Fruit fly (Drosophila melanogaster) whole organism, embryonic: ENCODE results near the gene E23.
A peak's percentile ranks its signal among the peaks of the same experiment; 100 is the strongest.

Experiments
- Abd-B ChIP-seq: fragments of 200-800 bp; sonication (Bioruptor generic); optimal IDR thresholded peaks from 2 replicates; lab custom pipeline; 2018; ENCODE audit warnings: missing biosample characterization, mild to moderate bottlenecking, missing genetic modification characterization, moderate library complexity
- Ada2b ChIP-seq: fragments of 200-800 bp; sonication (Bioruptor generic); IDR thresholded peaks from 2 replicates; pipeline ENCODE4 v1.3.6; 2022; ENCODE audit warnings: missing biosample characterization, missing genetic modification characterization
- Asciz ChIP-seq: fragments of 200-800 bp; sonication (Bioruptor generic); optimal IDR thresholded peaks from 2 replicates; lab custom pipeline; 2017; ENCODE audit warnings: missing biosample characterization, mild to moderate bottlenecking, missing genetic modification characterization, missing genetic modification reagents
- BEAF-32 ChIP-seq: fragments of 200-800 bp; sonication (Bioruptor generic); optimal IDR thresholded peaks from 3 replicates; lab custom pipeline; 2017; ENCODE audit warnings: missing biosample characterization, missing genetic modification characterization, mild to moderate bottlenecking, moderate library complexity, missing genetic modification reagents
- CG10565 ChIP-seq: fragments of 200-800 bp; sonication (Bioruptor generic); optimal IDR thresholded peaks from 3 replicates; lab custom pipeline; 2016; ENCODE audit warnings: missing biosample characterization, mild to moderate bottlenecking, missing genetic modification characterization
- CG11695 ChIP-seq: fragments of 200-800 bp; sonication (Bioruptor generic); IDR thresholded peaks from 3 replicates; pipeline ENCODE4 v1.3.6; 2022; ENCODE audit warnings: missing biosample characterization, missing genetic modification characterization
- CG11696 ChIP-seq: fragments of 200-800 bp; sonication (Bioruptor generic); IDR thresholded peaks from 2 replicates; pipeline ENCODE4 v1.3.6; 2022; ENCODE audit warnings: missing biosample characterization, missing genetic modification characterization
- CG12104 ChIP-seq: fragments of 200-800 bp; sonication (Bioruptor generic); optimal IDR thresholded peaks from 3 replicates; lab custom pipeline; 2016; ENCODE audit warnings: missing biosample characterization, missing genetic modification characterization
- CG13287 ChIP-seq: fragments of 200-800 bp; sonication (Bioruptor generic); IDR thresholded peaks from 2 replicates; pipeline ENCODE4 v1.3.6; 2022; ENCODE audit warnings: missing biosample characterization, missing genetic modification characterization; ENCODE audit not compliant: partially characterized antibody
- CG13424 ChIP-seq: fragments of 200-800 bp; sonication (Bioruptor generic); optimal IDR thresholded peaks from 2 replicates; lab custom pipeline; 2019; ENCODE audit warnings: missing biosample characterization, mild to moderate bottlenecking, missing genetic modification characterization, moderate library complexity
- CG15011 ChIP-seq: fragments of 200-800 bp; sonication (Bioruptor generic); optimal IDR thresholded peaks from 3 replicates; lab custom pipeline; 2018; ENCODE audit warnings: missing biosample characterization, mild to moderate bottlenecking, missing genetic modification characterization
- CG1603 ChIP-seq: fragments of 200-800 bp; sonication (Bioruptor generic); optimal IDR thresholded peaks from 2 replicates; lab custom pipeline; 2019; ENCODE audit warnings: missing biosample characterization, mild to moderate bottlenecking, missing genetic modification characterization, moderate library complexity
- CG30020 ChIP-seq: fragments of 200-800 bp; optimal IDR thresholded peaks from 2 replicates; lab custom pipeline; 2019; ENCODE audit warnings: missing biosample characterization, mild to moderate bottlenecking, missing genetic modification characterization, moderate library complexity
- CG31388 ChIP-seq: fragments of 200-800 bp; sonication (Bioruptor generic); optimal IDR thresholded peaks from 2 replicates; lab custom pipeline; 2016; ENCODE audit warnings: missing biosample characterization, missing genetic modification characterization
- CG34376 ChIP-seq: fragments of 200-800 bp; sonication (Bioruptor generic); optimal IDR thresholded peaks from 2 replicates; lab custom pipeline; 2018; ENCODE audit warnings: missing biosample characterization, mild to moderate bottlenecking, missing genetic modification characterization
- CG4282 ChIP-seq: fragments of 200-800 bp; sonication (Bioruptor generic); optimal IDR thresholded peaks from 2 replicates; lab custom pipeline; 2016; ENCODE audit warnings: missing biosample characterization, missing genetic modification characterization
- CG4328 ChIP-seq: fragments of 200-800 bp; sonication (Bioruptor generic); optimal IDR thresholded peaks from 3 replicates; lab custom pipeline; 2017; ENCODE audit warnings: missing biosample characterization, missing genetic modification reagents, missing genetic modification characterization
- CG4730 ChIP-seq: fragments of 200-800 bp; sonication (Bioruptor generic); IDR thresholded peaks from 2 replicates; pipeline ENCODE4 v1.3.6; 2022; ENCODE audit warnings: missing biosample characterization, missing genetic modification characterization
- CG7556 ChIP-seq: fragments of 200-800 bp; sonication (Bioruptor generic); optimal IDR thresholded peaks from 2 replicates; lab custom pipeline; 2017; ENCODE audit warnings: missing biosample characterization, mild to moderate bottlenecking, missing genetic modification characterization
- CG8388 ChIP-seq: fragments of 200-800 bp; sonication (Bioruptor generic); optimal IDR thresholded peaks from 2 replicates; lab custom pipeline; 2019; ENCODE audit warnings: missing biosample characterization, mild to moderate bottlenecking, missing genetic modification characterization, moderate library complexity
- CG9609 ChIP-seq: fragments of 200-800 bp; sonication (Bioruptor generic); optimal IDR thresholded peaks from 3 replicates; lab custom pipeline; 2016; ENCODE audit warnings: missing biosample characterization, missing genetic modification characterization
- CG9876 ChIP-seq: fragments of 200-800 bp; sonication (Bioruptor generic); optimal IDR thresholded peaks from 2 replicates; lab custom pipeline; 2016; ENCODE audit warnings: missing biosample characterization, missing genetic modification characterization
- Chrac-16 ChIP-seq: fragments of 200-800 bp; sonication (Bioruptor generic); optimal IDR thresholded peaks from 3 replicates; lab custom pipeline; 2016; ENCODE audit warnings: missing biosample characterization, missing genetic modification characterization
- D19A ChIP-seq: fragments of 200-800 bp; optimal IDR thresholded peaks from 3 replicates; lab custom pipeline; 2019; ENCODE audit warnings: missing biosample characterization, mild to moderate bottlenecking, missing genetic modification characterization, moderate library complexity
- Elba2 ChIP-seq: fragments of 200-800 bp; sonication (Bioruptor generic); optimal IDR thresholded peaks from 3 replicates; lab custom pipeline; 2016; ENCODE audit warnings: missing biosample characterization, missing genetic modification characterization
- GATAe ChIP-seq: fragments of 200-800 bp; sonication (Bioruptor generic); conservative IDR thresholded peaks from 2 replicates; pipeline ENCODE4 v1.3.6; 2022; ENCODE audit warnings: missing biosample characterization, missing genetic modification characterization
- Rx ChIP-seq: fragments of 200-800 bp; sonication (Bioruptor generic); IDR thresholded peaks from 2 replicates; pipeline ENCODE4 v1.3.6; 2022; ENCODE audit warnings: missing biosample characterization, missing genetic modification characterization
- Sin3A ChIP-seq: fragments of >200 bp; optimal IDR thresholded peaks from 2 replicates; lab custom pipeline; 2018
- Spps ChIP-seq: fragments of 200-800 bp; sonication (Bioruptor generic); optimal IDR thresholded peaks from 2 replicates; lab custom pipeline; 2018; ENCODE audit warnings: missing biosample characterization, mild to moderate bottlenecking, missing genetic modification characterization
- Tbp ChIP-seq: fragments of >200 bp; optimal IDR thresholded peaks from 2 replicates; lab custom pipeline; 2018; ENCODE audit warnings: missing biosample characterization, missing genetic modification characterization
- Xbp1 ChIP-seq: fragments of 200-800 bp; sonication (Bioruptor generic); optimal IDR thresholded peaks from 3 replicates; lab custom pipeline; 2016; ENCODE audit warnings: missing biosample characterization, mild to moderate bottlenecking, missing genetic modification characterization
- YL-1 ChIP-seq: fragments of 200-800 bp; sonication (Bioruptor generic); optimal IDR thresholded peaks from 3 replicates; lab custom pipeline; 2017; ENCODE audit warnings: missing biosample characterization, mild to moderate bottlenecking, missing genetic modification characterization
- cato ChIP-seq: fragments of 200-800 bp; sonication (Bioruptor generic); optimal IDR thresholded peaks from 2 replicates; lab custom pipeline; 2016; ENCODE audit warnings: missing biosample characterization, missing genetic modification characterization, borderline replicate concordance
- chn ChIP-seq: fragments of 200-800 bp; sonication (Bioruptor generic); optimal IDR thresholded peaks from 2 replicates; lab custom pipeline; 2016; ENCODE audit warnings: missing biosample characterization, missing genetic modification characterization
- ci ChIP-seq: fragments of 200-800 bp; sonication (Bioruptor generic); IDR thresholded peaks from 3 replicates; pipeline ENCODE4 v1.3.6; 2022; ENCODE audit warnings: missing biosample characterization, missing genetic modification characterization
- dati ChIP-seq: fragments of 200-800 bp; sonication (Bioruptor generic); IDR thresholded peaks from 2 replicates; pipeline ENCODE4 v1.3.6; 2022; ENCODE audit warnings: missing biosample characterization, missing genetic modification characterization
- esg ChIP-seq: fragments of 200-800 bp; sonication (Bioruptor generic); conservative IDR thresholded peaks from 2 replicates; pipeline ENCODE4 v1.3.6; 2022; ENCODE audit warnings: missing biosample characterization, missing genetic modification characterization
- exex ChIP-seq: fragments of 200-800 bp; sonication (Bioruptor generic); optimal IDR thresholded peaks from 4 replicates; lab custom pipeline; 2018; ENCODE audit warnings: missing biosample characterization, mild to moderate bottlenecking, missing genetic modification characterization, moderate library complexity
- hkb ChIP-seq, 2 experiments: fragments of 200-800 bp in 1 of 2; fragments of >200 bp in 1 of 2; sonication (Bioruptor generic) in 1 of 2; IDR thresholded peaks in 1 of 2; optimal IDR thresholded peaks in 1 of 2; 2 replicates each; pipeline versions ENCODE4 v1.3.6 to Lab custom; 2017 to 2022; ENCODE audit warnings: missing biosample characterization in 1 of 2, missing genetic modification characterization in 1 of 2
- hth ChIP-seq: fragments of >200 bp; optimal IDR thresholded peaks from 2 replicates; lab custom pipeline; 2017; ENCODE audit warnings: inconsistent platforms
- inv ChIP-seq: fragments of 200-800 bp; sonication (Bioruptor generic); IDR thresholded peaks from 2 replicates; pipeline ENCODE4 v1.3.6; 2022; ENCODE audit warnings: missing biosample characterization, missing genetic modification characterization; ENCODE audit not compliant: partially characterized antibody
- knrl ChIP-seq: fragments of 200-800 bp; sonication (Bioruptor generic); IDR thresholded peaks from 3 replicates; pipeline ENCODE4 v1.3.6; 2022; ENCODE audit warnings: missing biosample characterization, missing genetic modification characterization; ENCODE audit not compliant: partially characterized antibody
- lbe ChIP-seq: fragments of 200-800 bp; sonication (Bioruptor generic); optimal IDR thresholded peaks from 2 replicates; lab custom pipeline; 2016; ENCODE audit warnings: missing biosample characterization, mild to moderate bottlenecking, missing genetic modification characterization
- mam ChIP-seq: fragments of 200-800 bp; sonication (Bioruptor generic); optimal IDR thresholded peaks from 3 replicates; lab custom pipeline; 2016; ENCODE audit warnings: missing biosample characterization, missing genetic modification characterization
- mirr ChIP-seq: fragments of 200-800 bp; sonication (Bioruptor generic); optimal IDR thresholded peaks from 3 replicates; lab custom pipeline; 2018; ENCODE audit warnings: missing biosample characterization, mild to moderate bottlenecking, missing genetic modification characterization
- prd ChIP-seq, 3 experiments: fragments of >200 bp in 2 of 3; fragments of 200-800 bp in 1 of 3; sonication (Bioruptor generic) in 1 of 3; optimal IDR thresholded peaks in 2 of 3; IDR thresholded peaks in 1 of 3; 2 replicates in 2 of 3; 3 replicates in 1 of 3; pipeline versions ENCODE4 v1.3.6 to Lab custom; 2017 to 2022; ENCODE audit warnings: missing biosample characterization in 1 of 3, missing genetic modification characterization in 1 of 3
- sd ChIP-seq: fragments of 200-800 bp; sonication (Bioruptor generic); optimal IDR thresholded peaks from 3 replicates; lab custom pipeline; 2018; ENCODE audit warnings: missing biosample characterization, mild to moderate bottlenecking, missing genetic modification characterization, moderate library complexity
- sisA ChIP-seq: fragments of 200-800 bp; sonication (Bioruptor generic); IDR thresholded peaks from 2 replicates; pipeline ENCODE4 v1.3.6; 2022; ENCODE audit warnings: missing biosample characterization, missing genetic modification characterization
- twi ChIP-seq: fragments of 200-800 bp; optimal IDR thresholded peaks from 2 replicates; lab custom pipeline; 2019; ENCODE audit warnings: missing biosample characterization, mild to moderate bottlenecking, missing genetic modification characterization, moderate library complexity
- wor ChIP-seq: fragments of 200-800 bp; sonication (Bioruptor generic); IDR thresholded peaks from 2 replicates; pipeline ENCODE4 v1.3.6; 2022; ENCODE audit warnings: missing biosample characterization, missing genetic modification characterization

Gene E23

dm6 chr2L:3376684-3377086 lies 22.1 kb upstream of the E23 start, which contains the start of the genes CG9662 and Ptpa (continued):
- TF ChIP-seq mirr (GFP tag; lab: Kevin White, UChicago), result no peak
- peak; percentile 79 for TF ChIP-seq wor (GFP tag; lab: Robert Waterston, UW)
- TF ChIP-seq CG9876 (GFP tag; lab: Kevin White, UChicago), result peak; percentile 76
- TF ChIP-seq hth (lab: Kevin White, UChicago), result no peak
- TF ChIP-seq Ada2b, result peak; percentile 80
- TF ChIP-seq CG15011 (GFP tag; lab: Kevin White, UChicago), result no peak
- TF ChIP-seq Elba2, result peak; percentile 60
- peak; percentile 62 for TF ChIP-seq CG4282 (GFP tag; lab: Kevin White, UChicago)
- TF ChIP-seq CG4328 (GFP tag; lab: Kevin White, UChicago), result peak; percentile 32
- TF ChIP-seq prd (optimal IDR thresholded peaks at IDR 0.05; lab: Kevin White, UChicago), result no peak
- peak; percentile 92 for TF ChIP-seq prd (GFP tag; IDR thresholded peaks at IDR 0.05; lab: Robert Waterston, UW)
- no peak for TF ChIP-seq twi (tag; lab: Kevin White, UChicago)
- TF ChIP-seq sd, result no peak
- peak; percentile 91 for TF ChIP-seq CG30020 (tag; lab: Kevin White, UChicago)
- peak; percentile 92 for TF ChIP-seq sisA (GFP tag; lab: Robert Waterston, UW)
- no peak for TF ChIP-seq dati (GFP tag; lab: Robert Waterston, UW)
- peak; percentile 79 for TF ChIP-seq hkb (optimal IDR thresholded peaks at IDR 0.05; lab: Kevin White, UChicago)
- peak; percentile 70 for TF ChIP-seq hkb (GFP tag; IDR thresholded peaks at IDR 0.05; lab: Robert Waterston, UW)
- TF ChIP-seq exex, result no peak
- peak; percentile 41; the same call in 1 of the 3 replicates for TF ChIP-seq CG11695 (GFP tag; lab: Robert Waterston, UW)
- peak; percentile 72 for TF ChIP-seq Rx (GFP tag; lab: Robert Waterston, UW)
- TF ChIP-seq CG4730 (GFP tag; lab: Robert Waterston, UW), result peak; percentile 64
- TF ChIP-seq D19A, result peak; percentile 46
- TF ChIP-seq CG13424, result peak; percentile 80
- no peak for TF ChIP-seq CG10565 (GFP tag; lab: Kevin White, UChicago)
- peak; percentile 43 for TF ChIP-seq CG7556 (GFP tag; lab: Kevin White, UChicago)
- no peak for TF ChIP-seq Tbp
- TF ChIP-seq CG12104 (GFP tag; lab: Kevin White, UChicago), result peak; percentile 48
- TF ChIP-seq CG34376, result peak; percentile 22
- TF ChIP-seq knrl, result peak; percentile 98
- peak; percentile 89 for TF ChIP-seq CG1603 (tag; lab: Kevin White, UChicago)
- TF ChIP-seq CG11696 (GFP tag; lab: Robert Waterston, UW), result no peak
- no peak for TF ChIP-seq lbe (GFP tag; lab: Kevin White, UChicago)
- TF ChIP-seq CG13287 (GFP tag; lab: Robert Waterston, UW), result peak; percentile 93
- peak; percentile 41 for TF ChIP-seq CG31388
- TF ChIP-seq esg (GFP tag; lab: Robert Waterston, UW), result peak; percentile 85
- peak; percentile 99 for TF ChIP-seq Sin3A (lab: Kevin White, UChicago)
- peak; percentile 92 for TF ChIP-seq Xbp1 (GFP tag; lab: Kevin White, UChicago)
- peak; percentile 73 for TF ChIP-seq cato (GFP tag; lab: Kevin White, UChicago)
- peak; percentile 88 for TF ChIP-seq chn
- TF ChIP-seq GATAe, result no peak; the same call in 1 of the 2 replicates
- no peak for TF ChIP-seq Spps (tag; lab: Kevin White, UChicago)
- TF ChIP-seq Abd-B (GFP tag; lab: Kevin White, UChicago), result peak; percentile 92
- TF ChIP-seq inv (GFP tag; lab: Robert Waterston, UW), result peak; percentile 93
- TF ChIP-seq Chrac-16, result peak; percentile 86
- peak; percentile 93 for TF ChIP-seq mam (GFP tag; lab: Kevin White, UChicago)
- TF ChIP-seq CG9609 (GFP tag; lab: Kevin White, UChicago), result peak; percentile 73
- peak; percentile 97 for TF ChIP-seq BEAF-32 (GFP tag; lab: Kevin White, UChicago)
- peak; percentile 46 for TF ChIP-seq YL-1 (GFP tag; lab: Kevin White, UChicago)
- TF ChIP-seq Asciz (GFP tag; lab: Kevin White, UChicago), result no peak
- TF ChIP-seq CG8388 (GFP tag; lab: Kevin White, UChicago), result peak; percentile 48
- peak; percentile 66; the same call in 2 of the 3 replicates for TF ChIP-seq ci
